Worm (Caenorhabditis elegans) whole organism, L4 larva: ENCODE results near the gene T22D1.3.
A peak's percentile ranks its signal among the peaks of the same experiment; 100 is the strongest.

Experiments
- D1046.2 ChIP-seq: fragments of 200-800 bp; sonication (Bioruptor generic); IDR thresholded peaks from 2 replicates; pipeline ENCODE4 v1.3.6; 2022; ENCODE audit warnings: missing genetic modification characterization, missing compliant biosample characterization
- T20F7.1 ChIP-seq: fragments of 200-800 bp; sonication (Bioruptor generic); optimal IDR thresholded peaks from 2 replicates; lab custom pipeline; 2018; ENCODE audit warnings: mild to moderate bottlenecking, missing genetic modification characterization, missing compliant biosample characterization
- Y5F2A.4 ChIP-seq: fragments of 200-800 bp; sonication (Bioruptor generic); optimal IDR thresholded peaks from 2 replicates; lab custom pipeline; 2018; ENCODE audit warnings: mild to moderate bottlenecking, missing genetic modification characterization, missing compliant biosample characterization
- aha-1 ChIP-seq: fragments of 150-350 bp; peaks from one replicate; lab custom pipeline; 2014; ENCODE audit warnings: missing biosample characterization, missing genetic modification characterization
- arid-1 ChIP-seq: fragments of 200-800 bp; sonication (Bioruptor generic); conservative IDR thresholded peaks from 2 replicates; pipeline ENCODE4 v1.3.6; 2022; ENCODE audit warnings: missing genetic modification reagents, missing genetic modification characterization, missing compliant biosample characterization
- ceh-20 ChIP-seq: fragments of 200-800 bp; sonication (Bioruptor generic); IDR thresholded peaks from 2 replicates; pipeline ENCODE4 v1.3.6; 2022; ENCODE audit warnings: missing genetic modification reagents, missing genetic modification characterization, missing compliant biosample characterization
- ceh-62 ChIP-seq: sonication (generic microtip); optimal IDR thresholded peaks from 2 replicates; lab custom pipeline; 2017; ENCODE audit warnings: missing biosample characterization, missing genetic modification characterization
- ctbp-1 ChIP-seq: fragments of 200-800 bp; sonication (Bioruptor generic); IDR thresholded peaks from 2 replicates; pipeline ENCODE4 v1.3.6; 2022; ENCODE audit warnings: missing genetic modification reagents, missing genetic modification characterization, missing compliant biosample characterization
- daf-8 ChIP-seq: fragments of 200-800 bp; sonication (Bioruptor generic); IDR thresholded peaks from 2 replicates; pipeline ENCODE4 v1.3.6; 2022; ENCODE audit warnings: missing genetic modification characterization, missing compliant biosample characterization
- dve-1 ChIP-seq: sonication (generic microtip); optimal IDR thresholded peaks from 2 replicates; lab custom pipeline; 2017; ENCODE audit warnings: antibody characterized with exemption, mild to moderate bottlenecking, missing genetic modification characterization, missing compliant biosample characterization; ENCODE audit not compliant: insufficient read depth
- egl-27 ChIP-seq: sonication (generic microtip); optimal IDR thresholded peaks from 3 replicates; lab custom pipeline; 2017; ENCODE audit warnings: missing biosample characterization, missing genetic modification reagents, missing genetic modification characterization
- lsy-2 ChIP-seq, 2 experiments: fragments of 150-350 bp in 1 of 2; sonication (generic microtip) in 1 of 2; optimal IDR thresholded peaks; 2 replicates each; lab custom pipeline; 2014 to 2017; ENCODE audit warnings: missing biosample characterization in 2 of 2, missing genetic modification characterization in 2 of 2
- madf-9 ChIP-seq: fragments of 200-800 bp; sonication (Bioruptor generic); conservative IDR thresholded peaks from 2 replicates; pipeline ENCODE4 v1.3.6; 2022; ENCODE audit warnings: missing genetic modification reagents, missing genetic modification characterization, missing compliant biosample characterization
- mep-1 ChIP-seq: fragments of 150-350 bp; sonication (generic microtip); optimal IDR thresholded peaks from 3 replicates; lab custom pipeline; 2014; ENCODE audit warnings: missing biosample characterization, missing genetic modification characterization
- mes-2 ChIP-seq: sonication (generic microtip); optimal IDR thresholded peaks from 2 replicates; lab custom pipeline; 2016; ENCODE audit warnings: missing genotype, mild to moderate bottlenecking, missing genetic modification characterization, missing compliant biosample characterization; ENCODE audit not compliant: poor library complexity, severe bottlenecking
- nhr-237 ChIP-seq: sonication (generic microtip); optimal IDR thresholded peaks from 2 replicates; lab custom pipeline; 2017; ENCODE audit warnings: missing biosample characterization, missing genetic modification characterization
- nhr-42 ChIP-seq: fragments of 200-800 bp; sonication (Bioruptor generic); IDR thresholded peaks from 2 replicates; pipeline ENCODE4 v1.3.6; 2022; ENCODE audit warnings: missing genetic modification characterization, missing compliant biosample characterization
- pha-4 ChIP-seq, 2 experiments: fragments of 150-350 bp in 1 of 2; fragments of 200-800 bp in 1 of 2; sonication (Bioruptor generic) in 1 of 2; IDR thresholded peaks in 1 of 2; optimal IDR thresholded peaks in 1 of 2; 2 replicates each; pipeline versions ENCODE4 v1.3.6 to Lab custom; 2014 to 2022; ENCODE audit warnings: missing genetic modification characterization in 2 of 2, missing genetic modification reagents in 2 of 2, missing biosample characterization in 1 of 2, missing compliant biosample characterization in 1 of 2
- rbr-2 ChIP-seq: sonication (generic microtip); optimal IDR thresholded peaks from 2 replicates; lab custom pipeline; 2016; ENCODE audit warnings: missing genotype, missing genetic modification characterization, missing compliant biosample characterization
- sdz-12 ChIP-seq: fragments of 200-800 bp; sonication (Bioruptor generic); optimal IDR thresholded peaks from 2 replicates; lab custom pipeline; 2018; ENCODE audit warnings: mild to moderate bottlenecking, missing genetic modification characterization, missing compliant biosample characterization
- unc-39 ChIP-seq: sonication (generic microtip); optimal IDR thresholded peaks from 2 replicates; lab custom pipeline; 2017; ENCODE audit warnings: missing biosample characterization, missing genetic modification characterization
- zfp-3 ChIP-seq: fragments of 200-800 bp; sonication (Bioruptor generic); conservative IDR thresholded peaks from 2 replicates; pipeline ENCODE4 v1.3.6; 2022; ENCODE audit warnings: missing genetic modification reagents, missing genetic modification characterization, missing compliant biosample characterization
- ztf-11 ChIP-seq: fragments of 150-350 bp; optimal IDR thresholded peaks from 2 replicates; lab custom pipeline; 2014; ENCODE audit warnings: missing biosample characterization, missing genetic modification characterization

The T22D1.3 gene

DNA sequence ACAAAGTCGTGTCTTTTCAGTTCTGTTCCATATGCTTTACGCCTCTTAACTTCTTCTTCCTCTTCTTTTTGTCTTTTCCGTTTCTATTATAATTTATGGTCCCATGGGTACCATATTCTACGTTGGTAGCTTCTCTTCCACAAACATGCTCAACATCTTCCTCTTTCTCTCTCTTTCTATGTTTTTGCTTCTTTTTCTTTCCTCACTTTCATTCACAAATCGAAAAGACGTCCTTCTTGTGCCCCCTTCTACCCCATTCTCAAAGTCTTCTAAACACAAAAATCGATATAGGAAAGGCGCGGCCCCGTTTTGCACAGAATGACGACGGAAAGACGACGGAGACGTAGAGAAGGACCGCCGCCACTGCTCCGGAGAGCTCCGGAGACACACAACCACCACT lies 45.4 kb downstream of the T22D1.3 start (continued):
- TF ChIP-seq D1046.2 (GFP tag; lab: Robert Waterston, UW): no peak
- TF ChIP-seq arid-1 (GFP tag; lab: Robert Waterston, UW): no peak
- no peak for TF ChIP-seq unc-39 (tag; lab: Kevin White, UChicago)
- TF ChIP-seq rbr-2 (tag; lab: Kevin White, UChicago): peak; percentile 43
- no peak for TF ChIP-seq dve-1
- TF ChIP-seq egl-27 (tag; lab: Kevin White, UChicago): no peak
- no peak for TF ChIP-seq T20F7.1
- TF ChIP-seq zfp-3 (GFP tag; lab: Robert Waterston, UW): no peak
- no peak for TF ChIP-seq sdz-12 (GFP tag; lab: Kevin White, UChicago)
- TF ChIP-seq madf-9 (GFP tag; lab: Robert Waterston, UW): no peak
- no peak for TF ChIP-seq aha-1 (tag; lab: Kevin White, UChicago)
- no peak for TF ChIP-seq mes-2 (tag; lab: Kevin White, UChicago)
- TF ChIP-seq ctbp-1: 0 out of 2 replicates have a peak, but pooled peaks have one; percentile 7
- peak; percentile 64; the same call in 1 of the 2 replicates for TF ChIP-seq ceh-20 (GFP tag; lab: Robert Waterston, UW)
- peak; percentile 38 for TF ChIP-seq mep-1 (tag; lab: Kevin White, UChicago)
- no peak for TF ChIP-seq ztf-11
- TF ChIP-seq, all 104 proteins: peak for 9

ce11 chrIV:6959483-6959882 lies 46.1 kb downstream of the T22D1.3 start:
- TF ChIP-seq ctbp-1 (0 out of 2 replicates have a peak, but pooled peaks have one; percentile 29), lsy-2 (tag; optimal IDR thresholded peaks at IDR 0.05; lab: Kevin White, UChicago) (peak in 1 of 2 experiments; percentile 9), dve-1 (no peak), daf-8 (GFP tag; lab: Robert Waterston, UW) (no peak), sdz-12 (GFP tag; lab: Kevin White, UChicago) (no peak)

DNA sequence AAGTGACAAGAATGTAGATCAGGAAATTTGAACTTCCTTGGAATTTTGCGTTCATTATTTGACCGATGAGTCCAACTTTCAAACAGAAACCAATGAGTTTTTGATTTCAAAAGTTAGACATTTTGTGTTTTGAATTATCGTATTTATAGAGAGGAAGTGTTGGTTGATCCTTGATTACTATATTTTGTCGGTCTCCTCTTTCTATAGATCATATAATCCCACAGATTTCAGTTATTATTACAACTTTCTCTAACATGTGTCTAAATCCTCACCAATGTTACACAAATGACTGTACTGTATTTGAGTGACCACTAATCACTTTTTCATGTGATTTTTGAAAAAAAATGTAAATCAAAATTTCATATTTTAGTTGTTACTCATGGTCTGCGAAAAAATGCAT lies 51.2 kb downstream of the T22D1.3 start, which contains the start of gene B0478.3:
Gene B0478.3, minus strand, starts transcription at position 101 of the 400 bp plus-strand sequence.
- TF ChIP-seq pha-4 (GFP tag; IDR thresholded peaks at IDR 0.05; lab: Robert Waterston, UW): no peak
- TF ChIP-seq pha-4 (tag; optimal IDR thresholded peaks at IDR 0.05; lab: Kevin White, UChicago): no peak
- no peak for TF ChIP-seq rbr-2 (tag; lab: Kevin White, UChicago)
- TF ChIP-seq zfp-3 (GFP tag; lab: Robert Waterston, UW): no peak
- no peak for TF ChIP-seq nhr-42 (GFP tag; lab: Robert Waterston, UW)
- no peak for TF ChIP-seq ceh-62 (tag; lab: Kevin White, UChicago)
- no peak for TF ChIP-seq nhr-237 (tag; lab: Kevin White, UChicago)
- no peak for TF ChIP-seq ztf-11

DNA sequence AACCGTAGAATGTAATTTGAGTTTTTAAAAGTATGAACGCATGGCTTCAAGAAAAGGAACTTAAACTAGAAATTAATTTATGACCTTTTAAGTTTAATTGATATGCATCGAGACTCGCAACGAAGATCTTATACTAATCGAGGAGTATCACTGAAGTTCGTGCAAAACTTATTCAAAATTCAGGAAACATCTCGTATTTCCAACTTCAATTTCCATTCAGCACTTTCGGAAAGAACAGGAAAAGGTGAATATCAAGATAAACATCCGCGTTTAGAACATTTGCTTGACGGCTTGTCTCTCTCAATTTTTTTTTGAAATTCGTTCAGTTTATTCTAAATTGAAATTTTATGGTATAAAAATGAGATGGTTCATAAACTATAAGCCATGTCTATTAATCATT lies 51.9 kb downstream of the T22D1.3 start, which contains the start of gene ZK381.2:
Gene ZK381.2, plus strand, starts transcription at position 301 of the 400 bp plus-strand sequence.
- TF ChIP-seq Y5F2A.4 (GFP tag; lab: Kevin White, UChicago) (no peak), ceh-20 (GFP tag; lab: Robert Waterston, UW) (no peak), egl-27 (tag; lab: Kevin White, UChicago) (no peak)
